Worm (Caenorhabditis elegans): ENCODE data around the gene R03D7.2.
"Not testable (repeated sequence)": the region's sequence is repeated elsewhere in the genome, so short reads cannot be mapped to it uniquely, and the experiment has no call there.

R03D7.2 gene

ce11 chrII:10941918-10942317, 6.9 kb upstream of the R03D7.2 start, which contains the start of gene R03D7.15:
TSS of gene R03D7.15 (plus strand) at chrII:10942216.
- not testable (repeated sequence) for TF ChIP-seq unc-62 (GFP tag; optimal IDR thresholded peaks at IDR 0.05)

ce11 chrII:10935336-10935735, 352 bp upstream of the R03D7.2 start:
- no peak for TF ChIP-seq unc-62 (GFP tag; optimal IDR thresholded peaks at IDR 0.05)

ce11 chrII:10933948-10934722, 849 bp downstream of the R03D7.2 start:
- TF ChIP-seq unc-62 (GFP tag; optimal IDR thresholded peaks at IDR 0.05), result no peak

ce11 chrII:10932305-10932704, 2.7 kb downstream of the R03D7.2 start:
- no peak for TF ChIP-seq unc-62 (GFP tag; optimal IDR thresholded peaks at IDR 0.05)

ce11 chrII:10930678-10931650, 4.0 kb downstream of the R03D7.2 start:
- TF ChIP-seq unc-62 (GFP tag; optimal IDR thresholded peaks at IDR 0.05), result no peak

- TF ChIP-seq unc-62 (GFP tag; optimal IDR thresholded peaks at IDR 0.05), result no peak
Observed at ce11 chrII:10925804-10926570, 9.0 kb downstream of the R03D7.2 start, which contains the start of gene metr-1. TSS of gene metr-1 (plus strand) at chrII:10926561.

- no peak for TF ChIP-seq unc-62 (GFP tag; optimal IDR thresholded peaks at IDR 0.05)
Observed at ce11 chrII:10924669-10925068, 10.3 kb downstream of the R03D7.2 start.

ce11 chrII:10923948-10924347, 11.0 kb downstream of the R03D7.2 start, which contains the start of gene Y19D2B.2:
TSS of gene Y19D2B.2 (plus strand) at chrII:10924248.
- TF ChIP-seq unc-62 (GFP tag; optimal IDR thresholded peaks at IDR 0.05), result no peak

ce11 chrII:10922874-10923273, 12.1 kb downstream of the R03D7.2 start, which contains the start of gene Y19D2B.1:
TSS of gene Y19D2B.1 (minus strand) at chrII:10922974.
- TF ChIP-seq unc-62 (GFP tag; optimal IDR thresholded peaks at IDR 0.05), result not testable (repeated sequence)

ce11 chrII:10918293-10918756, 16.7 kb downstream of the R03D7.2 start, which contains the start of gene tba-4:
TSS of gene tba-4 (plus strand) at chrII:10918706.
- no peak for TF ChIP-seq unc-62 (GFP tag; optimal IDR thresholded peaks at IDR 0.05)

ce11 chrII:10917174-10917573, 17.8 kb downstream of the R03D7.2 start, which contains the start of gene F44F4.10:
TSS of gene F44F4.10 (minus strand) at chrII:10917274.
- no peak for TF ChIP-seq unc-62 (GFP tag; optimal IDR thresholded peaks at IDR 0.05)

- TF ChIP-seq unc-62 (GFP tag; optimal IDR thresholded peaks at IDR 0.05), result no peak
Observed at ce11 chrII:10915732-10916131, 19.3 kb downstream of the R03D7.2 start, which contains the start of gene F44F4.9. TSS of gene F44F4.9 (minus strand) at chrII:10915832.

- TF ChIP-seq unc-62 (GFP tag; optimal IDR thresholded peaks at IDR 0.05), result no peak
Observed at ce11 chrII:10914366-10914765, 20.6 kb downstream of the R03D7.2 start, which contains the start of gene F44F4.15. TSS of gene F44F4.15 (plus strand) at chrII:10914666.

ce11 chrII:10912995-10913394, 22.0 kb downstream of the R03D7.2 start:
- no peak for TF ChIP-seq unc-62 (GFP tag; optimal IDR thresholded peaks at IDR 0.05)

ce11 chrII:10910219-10910618, 24.8 kb downstream of the R03D7.2 start, which contains the start of gene sra-11:
TSS of gene sra-11 (minus strand) at chrII:10910319.
- no peak for TF ChIP-seq unc-62 (GFP tag; optimal IDR thresholded peaks at IDR 0.05)

Measured in whole organism, dauer.